Worm (Caenorhabditis elegans): ENCODE results near the gene sulp-5.

The sulp-5 gene

ce11 chrV:11900127-11900526 is 20.3 kb downstream of the sulp-5 start:
- TF ChIP-seq ztf-1 (GFP tag; conservative IDR thresholded peaks at IDR 0.05), result no peak
- peak; percentile 78 for TF ChIP-seq fos-1 (tag; optimal IDR thresholded peaks at IDR 0.05)
- TF ChIP-seq sma-9 (GFP tag; optimal IDR thresholded peaks at IDR 0.05), result peak; percentile 61
- TF ChIP-seq sma-9 (tag; optimal IDR thresholded peaks at IDR 0.05), result no peak

- TF ChIP-seq nhr-25 (tag; optimal IDR thresholded peaks at IDR 0.05) (no peak), F13H6.1 (tag; optimal IDR thresholded peaks at IDR 0.05) (no peak), R02D3.7 (tag; optimal IDR thresholded peaks at IDR 0.05) (no peak), nhr-11 (tag; optimal IDR thresholded peaks at IDR 0.05) (no peak), ztf-11 (tag; optimal IDR thresholded peaks at IDR 0.05) (no peak), nhr-23 (tag; optimal IDR thresholded peaks at IDR 0.05) (no peak), nhr-237 (tag; optimal IDR thresholded peaks at IDR 0.05) (no peak), lin-39 (tag; optimal IDR thresholded peaks at IDR 0.05) (no peak), fos-1 (tag; optimal IDR thresholded peaks at IDR 0.05) (no peak), zag-1 (tag; optimal IDR thresholded peaks at IDR 0.05) (no peak), mab-5 (tag; optimal IDR thresholded peaks at IDR 0.05) (no peak), unc-39 (tag; optimal IDR thresholded peaks at IDR 0.05) (no peak), peb-1 (tag; optimal IDR thresholded peaks at IDR 0.05) (no peak), sma-9 (GFP tag; optimal IDR thresholded peaks at IDR 0.05) (no peak), sma-9 (tag; optimal IDR thresholded peaks at IDR 0.05) (no peak), mbf-1 (tag; optimal IDR thresholded peaks at IDR 0.05) (no peak), egl-27 (tag; optimal IDR thresholded peaks at IDR 0.05) (no peak), mdl-1 (tag; optimal IDR thresholded peaks at IDR 0.05) (no peak)
These were observed 21.4 kb downstream of the sulp-5 start for ce11 chrV:11901260-11901659.

- TF ChIP-seq nhr-23 (tag; optimal IDR thresholded peaks at IDR 0.05) (no peak), nhr-6 (tag; optimal IDR thresholded peaks at IDR 0.05) (no peak), nhr-129 (tag; optimal IDR thresholded peaks at IDR 0.05) (no peak), crh-2 (tag; optimal IDR thresholded peaks at IDR 0.05) (no peak), ztf-4 (tag; optimal IDR thresholded peaks at IDR 0.05) (no peak), lsy-2 (tag; optimal IDR thresholded peaks at IDR 0.05) (no peak), zag-1 (tag; optimal IDR thresholded peaks at IDR 0.05) (no peak), mbf-1 (tag; optimal IDR thresholded peaks at IDR 0.05) (no peak), egl-27 (tag; optimal IDR thresholded peaks at IDR 0.05) (no peak), lin-39 (tag; optimal IDR thresholded peaks at IDR 0.05) (no peak), fos-1 (tag; optimal IDR thresholded peaks at IDR 0.05) (no peak), ztf-1 (GFP tag; conservative IDR thresholded peaks at IDR 0.05) (no peak), Y55F3AM.14 (GFP tag; optimal IDR thresholded peaks at IDR 0.05) (no peak), nhr-25 (tag; optimal IDR thresholded peaks at IDR 0.05) (no peak), sma-3 (GFP tag; optimal IDR thresholded peaks at IDR 0.05) (no peak), dmd-4 (tag; optimal IDR thresholded peaks at IDR 0.05) (no peak)
These were observed 22.3 kb downstream of the sulp-5 start for ce11 chrV:11902161-11902560.

- no peak for TF ChIP-seq alr-1 (tag; optimal IDR thresholded peaks at IDR 0.05)
- no peak for TF ChIP-seq nhr-11 (tag; optimal IDR thresholded peaks at IDR 0.05)
- TF ChIP-seq ztf-1 (GFP tag; conservative IDR thresholded peaks at IDR 0.05), result no peak
- no peak for TF ChIP-seq blmp-1 (tag; optimal IDR thresholded peaks at IDR 0.05; ENCODE audit: insufficient read depth)
- no peak for TF ChIP-seq F13H6.1 (tag; optimal IDR thresholded peaks at IDR 0.05)
- TF ChIP-seq egl-27 (tag; optimal IDR thresholded peaks at IDR 0.05), result no peak
- TF ChIP-seq mdl-1 (tag; optimal IDR thresholded peaks at IDR 0.05), result no peak
- no peak for TF ChIP-seq R02D3.7 (tag; optimal IDR thresholded peaks at IDR 0.05)
- TF ChIP-seq nhr-77 (tag; optimal IDR thresholded peaks at IDR 0.05), result no peak
- no peak for TF ChIP-seq nhr-12 (tag; optimal IDR thresholded peaks at IDR 0.05)
- TF ChIP-seq dmd-4 (tag; optimal IDR thresholded peaks at IDR 0.05), result no peak
- TF ChIP-seq mab-5 (tag; optimal IDR thresholded peaks at IDR 0.05), result no peak
- no peak for TF ChIP-seq Y55F3AM.14 (GFP tag; optimal IDR thresholded peaks at IDR 0.05)
- TF ChIP-seq lsy-2 (tag; optimal IDR thresholded peaks at IDR 0.05), result no peak
- TF ChIP-seq nhr-237 (tag; optimal IDR thresholded peaks at IDR 0.05), result no peak
- no peak for TF ChIP-seq nhr-129 (tag; optimal IDR thresholded peaks at IDR 0.05)
- TF ChIP-seq nhr-21 (tag; optimal IDR thresholded peaks at IDR 0.05), result no peak
- TF ChIP-seq crh-2 (tag; optimal IDR thresholded peaks at IDR 0.05), result no peak
- TF ChIP-seq sma-3 (GFP tag; optimal IDR thresholded peaks at IDR 0.05), result no peak
These were observed 26.1 kb downstream of the sulp-5 start for ce11 chrV:11905977-11906376.

ce11 chrV:11913283-11913682 is 33.5 kb downstream of the sulp-5 start:
- TF ChIP-seq sma-3 (GFP tag; optimal IDR thresholded peaks at IDR 0.05), result no peak
- TF ChIP-seq lsy-2 (tag; optimal IDR thresholded peaks at IDR 0.05), result no peak
- TF ChIP-seq alr-1 (tag; optimal IDR thresholded peaks at IDR 0.05), result no peak
- TF ChIP-seq nhr-237 (tag; optimal IDR thresholded peaks at IDR 0.05), result no peak
- no peak for TF ChIP-seq sem-4 (tag; optimal IDR thresholded peaks at IDR 0.05)
- no peak for TF ChIP-seq lin-11 (tag; optimal IDR thresholded peaks at IDR 0.05)
- no peak for TF ChIP-seq nhr-25 (tag; optimal IDR thresholded peaks at IDR 0.05)
- TF ChIP-seq lin-39 (tag; optimal IDR thresholded peaks at IDR 0.05), result no peak
- TF ChIP-seq nhr-10 (tag; optimal IDR thresholded peaks at IDR 0.05), result no peak
- TF ChIP-seq nhr-129 (tag; optimal IDR thresholded peaks at IDR 0.05), result no peak
